Fruit fly (Drosophila melanogaster): ENCODE results near the gene CG45491.
"Not testable (repeated sequence)": the region's sequence is repeated elsewhere in the genome, so short reads cannot be mapped to it uniquely, and the experiment has no call there.

The CG45491 gene

dm6 chrX:19938894-19939293 is at the start of gene CG45491:
TSS of gene CG45491 (minus strand) at chrX:19938994.
- not testable (repeated sequence) for TF ChIP-seq noc (tag; optimal IDR thresholded peaks at IDR 0.05)

- peak; percentile 34 for TF ChIP-seq noc (tag; optimal IDR thresholded peaks at IDR 0.05)
These were observed 25.4 kb upstream of the CG45491 start for dm6 chrX:19964215-19964614.

dm6 chrX:19960881-19961347 is 22.1 kb upstream of the CG45491 start, which contains the start of gene Nep3:
TSS of gene Nep3 (plus strand) at chrX:19961297.
- no peak for TF ChIP-seq noc (tag; optimal IDR thresholded peaks at IDR 0.05)

dm6 chrX:19959353-19959969 is 20.7 kb upstream of the CG45491 start, which contains the start of gene CG12655:
TSS of gene CG12655 (minus strand) at chrX:19959403.
- TF ChIP-seq noc (tag; optimal IDR thresholded peaks at IDR 0.05): no peak

dm6 chrX:19958242-19958641 is 19.4 kb upstream of the CG45491 start, which contains the start of gene CG43784:
TSS of gene CG43784 (minus strand) at chrX:19958342.
- TF ChIP-seq noc (tag; optimal IDR thresholded peaks at IDR 0.05): not testable (repeated sequence)

dm6 chrX:19953508-19953907 is 14.7 kb upstream of the CG45491 start, which contains the start of gene CG45494:
TSS of gene CG45494 (minus strand) at chrX:19953608.
- TF ChIP-seq noc (tag; optimal IDR thresholded peaks at IDR 0.05): not testable (repeated sequence)

dm6 chrX:19948773-19949172 is 10.0 kb upstream of the CG45491 start, which contains the start of gene CG45493:
TSS of gene CG45493 (minus strand) at chrX:19948873.
- not testable (repeated sequence) for TF ChIP-seq noc (tag; optimal IDR thresholded peaks at IDR 0.05)

- TF ChIP-seq noc (tag; optimal IDR thresholded peaks at IDR 0.05): not testable (repeated sequence)
These were observed 5.3 kb upstream of the CG45491 start, which contains the start of gene CG45492 for dm6 chrX:19944047-19944446. TSS of gene CG45492 (minus strand) at chrX:19944147.

- not testable (repeated sequence) for TF ChIP-seq noc (tag; optimal IDR thresholded peaks at IDR 0.05)
These were observed 4.6 kb downstream of the CG45491 start, which contains the start of gene CG45490 for dm6 chrX:19934194-19934593. TSS of gene CG45490 (minus strand) at chrX:19934294.

- not testable (repeated sequence) for TF ChIP-seq noc (tag; optimal IDR thresholded peaks at IDR 0.05)
These were observed 9.7 kb downstream of the CG45491 start, which contains the start of gene CG45489 for dm6 chrX:19929078-19929477. TSS of gene CG45489 (minus strand) at chrX:19929178.

- TF ChIP-seq noc (tag; optimal IDR thresholded peaks at IDR 0.05): not testable (repeated sequence)
These were observed 18.5 kb downstream of the CG45491 start, which contains the start of gene CG45488 for dm6 chrX:19920335-19920734. TSS of gene CG45488 (minus strand) at chrX:19920435.

- TF ChIP-seq noc (tag; optimal IDR thresholded peaks at IDR 0.05): not testable (repeated sequence)
These were observed 23.6 kb downstream of the CG45491 start, which contains the start of gene CG45487 for dm6 chrX:19915181-19915580. TSS of gene CG45487 (minus strand) at chrX:19915281.

- not testable (repeated sequence) for TF ChIP-seq noc (tag; optimal IDR thresholded peaks at IDR 0.05)
These were observed 28.8 kb downstream of the CG45491 start, which contains the start of gene CG45486 for dm6 chrX:19910017-19910416. TSS of gene CG45486 (minus strand) at chrX:19910117.

dm6 chrX:19899978-19900377 is 38.8 kb downstream of the CG45491 start:
- no peak for TF ChIP-seq noc (tag; optimal IDR thresholded peaks at IDR 0.05)

- no peak for TF ChIP-seq noc (tag; optimal IDR thresholded peaks at IDR 0.05)
These were observed 40.8 kb downstream of the CG45491 start for dm6 chrX:19897991-19898473.

- no peak for TF ChIP-seq noc (tag; optimal IDR thresholded peaks at IDR 0.05)
These were observed 41.3 kb downstream of the CG45491 start for dm6 chrX:19897328-19897990.
